Worm (Caenorhabditis elegans): ENCODE measurements around the gene C27C12.4.

DNA sequence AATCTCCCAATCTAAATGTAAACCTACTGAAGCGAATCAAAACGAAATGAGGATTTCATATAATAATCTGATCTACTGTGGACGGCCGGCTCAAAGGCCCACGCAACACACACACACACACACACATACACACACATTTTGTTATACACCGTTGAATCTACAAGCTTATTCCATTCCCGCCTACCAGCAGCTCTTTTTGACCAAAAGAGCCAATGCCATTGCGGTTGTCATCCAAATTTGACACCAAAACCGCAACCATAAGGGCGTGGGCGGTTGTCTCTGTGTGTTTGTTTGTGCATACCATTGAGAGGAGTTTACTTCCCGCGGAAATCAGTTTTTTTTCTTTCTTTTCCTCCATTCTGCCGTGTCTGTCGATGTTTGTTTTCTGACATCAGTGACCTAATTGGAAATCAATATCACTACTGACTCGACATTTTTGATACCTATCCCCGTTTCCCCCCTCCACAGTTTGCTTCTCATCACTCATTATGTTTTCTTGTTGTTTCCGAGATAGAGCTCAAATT lies 11.0 kb upstream of the C27C12.4 start:
- TF ChIP-seq fos-1 (tag; optimal IDR thresholded peaks at IDR 0.05) (no peak), nhr-25 (tag; optimal IDR thresholded peaks at IDR 0.05) (no peak), ztf-4 (tag; optimal IDR thresholded peaks at IDR 0.05) (no peak)
